Worm (Caenorhabditis elegans) whole organism, young adult: ENCODE measurements around the gene C03A7.2.

Experiments
- F22D6.2 ChIP-seq: sonication (generic microtip); optimal IDR thresholded peaks from 2 replicates; lab custom pipeline; 2016; ENCODE audit warnings: mild to moderate bottlenecking, missing genetic modification characterization, missing compliant biosample characterization
- F55B11.4 ChIP-seq: sonication (generic microtip); optimal IDR thresholded peaks from 2 replicates; lab custom pipeline; 2016; ENCODE audit warnings: missing compliant biosample characterization, missing genetic modification characterization, borderline replicate concordance; ENCODE audit not compliant: insufficient read depth
- Y53G8AR.9 ChIP-seq: fragments of 200-800 bp; sonication (Bioruptor generic); conservative IDR thresholded peaks from 2 replicates; pipeline ENCODE4 v1.3.6; 2022; ENCODE audit warnings: missing genetic modification reagents, missing genetic modification characterization, missing compliant biosample characterization
- Y95B8A.8 ChIP-seq: fragments of 200-800 bp; sonication (Bioruptor generic); IDR thresholded peaks from 2 replicates; pipeline ENCODE4 v1.3.6; 2022; ENCODE audit warnings: missing genetic modification reagents, missing genetic modification characterization, missing compliant biosample characterization
- dpl-1 ChIP-seq: fragments of 150-350 bp; optimal IDR thresholded peaks from 2 replicates; lab custom pipeline; 2014; ENCODE audit warnings: missing biosample characterization, missing genetic modification reagents, missing genetic modification characterization
- nfya-1 ChIP-seq: sonication (generic microtip); optimal IDR thresholded peaks from 2 replicates; lab custom pipeline; 2017; ENCODE audit warnings: antibody characterized with exemption, missing compliant biosample characterization, missing genetic modification characterization, borderline replicate concordance; ENCODE audit not compliant: insufficient read depth
- sea-2 ChIP-seq: fragments of 200-800 bp; sonication (Bioruptor generic); IDR thresholded peaks from 2 replicates; pipeline ENCODE4 v1.3.6; 2022; ENCODE audit warnings: missing genetic modification characterization, missing compliant biosample characterization
- snpc-4 ChIP-seq, 5 experiments: fragments of 150-350 bp in 1 of 5; sonication (generic microtip) in 4 of 5; optimal IDR thresholded peaks; 2 replicates each; lab custom pipeline; 2014 to 2018; ENCODE audit warnings: missing genetic modification characterization in 5 of 5, missing biosample characterization in 3 of 5, antibody characterized with exemption in 2 of 5, mild to moderate bottlenecking in 2 of 5, missing compliant biosample characterization in 2 of 5, missing genotype in 2 of 5, moderate library complexity in 2 of 5, missing genetic modification reagents in 1 of 5

- TF ChIP-seq F55B11.4 (tag; lab: Kevin White, UChicago) (no peak), Y95B8A.8 (GFP tag; lab: Robert Waterston, UW) (no peak), nfya-1 (tag; lab: Kevin White, UChicago) (no peak), Y53G8AR.9 (GFP tag; lab: Robert Waterston, UW) (no peak), sea-2 (GFP tag; lab: Robert Waterston, UW) (no peak), F22D6.2 (no peak), dpl-1 (GFP tag; lab: Kevin White, UChicago) (no peak), snpc-4 (GFP tag; optimal IDR thresholded peaks at IDR 0.05; lab: Kevin White, UChicago) (no peak), snpc-4 (tag; optimal IDR thresholded peaks at IDR 0.05; lab: Kevin White, UChicago) (no peak)
Measured at ce11 chrV:5213674-5214073, 32.0 kb downstream of the C03A7.2 start.
